Fruit fly (Drosophila melanogaster) whole organism: ENCODE measurements around the gene cnir.

Experiments used
- CG8478 ChIP-seq: fragments of >200 bp; optimal IDR thresholded peaks from 2 replicates; lab custom pipeline; 2018; ENCODE audit warnings: inconsistent platforms
- Dll ChIP-seq: fragments of >200 bp; optimal IDR thresholded peaks from 2 replicates; lab custom pipeline; 2017
- EcR ChIP-seq, 2 experiments: fragments of >200 bp; optimal IDR thresholded peaks; 2 replicates each; lab custom pipeline; 2017; ENCODE audit warnings: missing biosample characterization in 2 of 2, missing genetic modification characterization in 2 of 2, missing genetic modification reagents in 2 of 2
- pan ChIP-seq: fragments of >200 bp; optimal IDR thresholded peaks from 2 replicates; lab custom pipeline; 2017
- psq ChIP-seq: fragments of >200 bp; optimal IDR thresholded peaks from 2 replicates; lab custom pipeline; 2017
- usp ChIP-seq: fragments of >200 bp; optimal IDR thresholded peaks from 2 replicates; lab custom pipeline; 2017; ENCODE audit warnings: missing biosample characterization, missing genetic modification characterization, mixed read lengths

- TF ChIP-seq Dll, result no peak
- no peak for TF ChIP-seq usp (GFP tag; lab: Kevin White, UChicago)
- no peak for TF ChIP-seq psq (lab: Kevin White, UChicago)
- no peak for TF ChIP-seq pan (lab: Kevin White, UChicago)
- TF ChIP-seq CG8478 (lab: Kevin White, UChicago), result no peak
- no peak for TF ChIP-seq EcR (GFP tag; optimal IDR thresholded peaks at IDR 0.05; lab: Kevin White, UChicago)
Measured at dm6 chr2L:3001953-3002352, 37.7 kb downstream of the cnir start.
